Worm (Caenorhabditis elegans): ENCODE data around the gene C55A6.3.

DNA sequence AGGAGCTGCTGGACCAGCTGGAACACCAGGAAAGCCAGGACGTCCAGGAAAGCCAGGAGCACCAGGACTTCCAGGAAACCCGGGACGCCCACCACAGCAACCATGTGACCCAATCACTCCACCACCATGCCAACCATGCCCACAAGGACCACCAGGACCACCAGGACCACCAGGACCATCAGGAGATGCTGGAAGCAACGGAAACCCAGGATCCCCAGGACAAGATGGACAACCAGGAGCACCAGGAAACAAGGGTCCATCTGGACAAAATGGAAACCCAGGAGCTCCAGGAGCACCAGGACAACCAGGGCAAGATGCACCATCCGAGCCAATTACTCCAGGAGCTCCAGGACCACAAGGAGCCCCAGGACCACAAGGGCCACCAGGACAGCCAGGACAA is 28.9 kb downstream of the C55A6.3 start:
- TF ChIP-seq lin-11 (tag; optimal IDR thresholded peaks at IDR 0.05): no peak
- no peak for TF ChIP-seq lsy-2 (tag; optimal IDR thresholded peaks at IDR 0.05)
- no peak for TF ChIP-seq elt-1 (tag; optimal IDR thresholded peaks at IDR 0.05)
- no peak for TF ChIP-seq egl-27 (tag; optimal IDR thresholded peaks at IDR 0.05)
- TF ChIP-seq nhr-12 (tag; optimal IDR thresholded peaks at IDR 0.05): no peak
